Worm (Caenorhabditis elegans): ENCODE results near the gene egl-26.

egl-26 gene

DNA sequence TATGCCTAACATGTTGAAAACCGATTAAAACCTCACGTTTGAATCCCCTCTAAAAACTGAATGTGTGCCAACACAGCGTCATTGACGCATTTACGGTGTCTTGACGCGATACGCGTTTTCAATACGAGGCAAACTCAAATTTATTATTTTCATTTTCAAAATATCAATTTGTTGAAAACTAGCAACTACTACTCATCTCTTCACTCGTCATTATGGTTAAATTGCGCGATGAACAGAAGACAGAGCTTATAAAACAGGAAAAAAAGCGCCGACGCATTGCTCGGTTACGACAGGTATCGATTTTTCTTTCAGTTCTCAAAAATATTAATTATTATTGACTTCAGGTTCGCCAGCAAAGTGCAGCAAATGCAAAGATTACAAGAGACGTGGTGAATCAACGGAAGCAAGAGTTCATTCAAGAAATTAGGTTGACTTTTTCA, 44.9 kb upstream of the egl-26 start, which contains the start of gene enee-1:
TSS of gene enee-1 (plus strand) at position 108 of the 440 bp plus-strand sequence.
- TF ChIP-seq ceh-62 (tag; optimal IDR thresholded peaks at IDR 0.05) (no peak), lin-13 (GFP tag; optimal IDR thresholded peaks at IDR 0.05) (peak; percentile 61), attf-4 (tag; optimal IDR thresholded peaks at IDR 0.05) (no peak), F10B5.3 (tag; optimal IDR thresholded peaks at IDR 0.05) (peak; percentile 48), dmd-9 (GFP tag; IDR thresholded peaks at IDR 0.05) (no peak), F49E8.2 (tag; optimal IDR thresholded peaks at IDR 0.05; ENCODE audit: borderline replicate concordance) (no peak), lsy-2 (tag; optimal IDR thresholded peaks at IDR 0.05) (peak; percentile 42 to 89), zfp-3 (GFP tag; conservative IDR thresholded peaks at IDR 0.05) (no peak), mdt-29 (GFP tag; IDR thresholded peaks at IDR 0.05) (0 out of 2 replicates have a peak, but pooled peaks have one; percentile 40), jun-1 (tag; optimal IDR thresholded peaks at IDR 0.05) (peak; percentile 74), pqm-1 (tag; optimal IDR thresholded peaks at IDR 0.05) (no peak), Y5F2A.4 (GFP tag; optimal IDR thresholded peaks at IDR 0.05) (peak; percentile 25), ztf-11 (tag; optimal IDR thresholded peaks at IDR 0.05) (no peak), daf-12 (tag; optimal IDR thresholded peaks at IDR 0.05) (no peak), hmg-1.1 (GFP tag; IDR thresholded peaks at IDR 0.05) (peak; percentile 75), nhr-102 (tag; optimal IDR thresholded peaks at IDR 0.05) (peak; percentile 81), ceh-28 (tag; optimal IDR thresholded peaks at IDR 0.05) (peak; percentile 3), lin-1 (GFP tag; IDR thresholded peaks at IDR 0.05) (no peak), F37D6.2 (tag; optimal IDR thresholded peaks at IDR 0.05) (peak; percentile 15), rbr-2 (tag; optimal IDR thresholded peaks at IDR 0.05) (peak; percentile 72), unc-130 (GFP tag; optimal IDR thresholded peaks at IDR 0.05) (no peak), gei-8 (GFP tag; optimal IDR thresholded peaks at IDR 0.05) (no peak), dmd-6 (GFP tag; IDR thresholded peaks at IDR 0.05) (peak; percentile 64), nhr-10 (tag; optimal IDR thresholded peaks at IDR 0.05) (no peak), ceh-44 (GFP tag; IDR thresholded peaks at IDR 0.05) (no peak), ctbp-1 (GFP tag; IDR thresholded peaks at IDR 0.05) (peak; percentile 39; the same call in 1 of the 2 replicates), php-3 (GFP tag; IDR thresholded peaks at IDR 0.05) (0 out of 2 replicates have a peak, but pooled peaks have one; percentile 6), nhr-111 (GFP tag; optimal IDR thresholded peaks at IDR 0.05) (no peak), nhr-25 (tag; optimal IDR thresholded peaks at IDR 0.05; ENCODE audit: borderline replicate concordance, insufficient read depth) (peak; percentile 28), madf-9 (GFP tag; conservative IDR thresholded peaks at IDR 0.05) (peak; percentile 31; the same call in 1 of the 2 replicates), egl-27 (tag; optimal IDR thresholded peaks at IDR 0.05) (no peak), cey-2 (tag; optimal IDR thresholded peaks at IDR 0.05; ENCODE audit: borderline replicate concordance, insufficient read depth) (no peak), nhr-77 (tag; optimal IDR thresholded peaks at IDR 0.05) (peak; percentile 56), mxl-3 (GFP tag; optimal IDR thresholded peaks at IDR 0.05) (peak; percentile 29), nhr-6 (tag; optimal IDR thresholded peaks at IDR 0.05) (peak; percentile 93), mes-2 (tag; optimal IDR thresholded peaks at IDR 0.05; ENCODE audit: poor library complexity, severe bottlenecking) (peak; percentile 90), mdl-1 (tag; optimal IDR thresholded peaks at IDR 0.05) (peak in 1 of 2 experiments; percentile 18), madf-5 (GFP tag; IDR thresholded peaks at IDR 0.05) (no peak), arid-1 (GFP tag; conservative IDR thresholded peaks at IDR 0.05) (peak; percentile 52), ceh-20 (GFP tag; IDR thresholded peaks at IDR 0.05) (no peak), dve-1 (tag; optimal IDR thresholded peaks at IDR 0.05; ENCODE audit: insufficient read depth) (peak; percentile 92), dpl-1 (GFP tag; optimal IDR thresholded peaks at IDR 0.05) (peak; percentile 96), lin-29 (GFP tag; IDR thresholded peaks at IDR 0.05) (peak; percentile 50; the same call in 1 of the 2 replicates), nhr-11 (tag; optimal IDR thresholded peaks at IDR 0.05) (peak; percentile 75), lin-15B (tag; optimal IDR thresholded peaks at IDR 0.05) (no peak), unc-39 (tag; optimal IDR thresholded peaks at IDR 0.05) (no peak), F26F4.8 (GFP tag; conservative IDR thresholded peaks at IDR 0.05) (no peak), unc-62 (GFP tag; optimal IDR thresholded peaks at IDR 0.05 in 1 of 2) (peak in 1 of 2 experiments; percentile 92), unc-62 (tag; optimal IDR thresholded peaks at IDR 0.05) (no peak), spr-1 (tag; optimal IDR thresholded peaks at IDR 0.05) (peak; percentile 83), nhr-76 (tag; optimal IDR thresholded peaks at IDR 0.05) (no peak)
